Worm (Caenorhabditis elegans): ENCODE measurements around the gene ddl-1.

Gene ddl-1

DNA sequence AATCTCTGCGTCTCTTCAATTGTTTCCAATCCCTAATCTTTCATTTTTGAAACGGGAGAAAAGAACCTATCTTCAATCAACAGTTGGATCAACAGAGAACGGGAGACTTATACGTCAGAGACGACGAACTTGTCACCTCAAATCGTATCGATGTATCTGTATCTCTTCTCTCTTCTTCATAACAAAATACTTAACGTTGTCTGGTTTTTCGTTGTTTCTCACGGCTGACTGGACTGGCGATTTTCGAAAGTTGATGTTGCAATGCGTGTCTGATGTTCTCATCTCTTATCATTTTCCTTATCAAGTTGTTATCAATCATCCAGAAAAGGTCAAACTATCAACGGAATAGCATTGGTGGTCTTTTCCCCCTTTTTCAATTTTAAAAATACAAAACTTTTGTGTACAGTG, 42.6 kb downstream of the ddl-1 start (continued):
- TF ChIP-seq aly-2 (tag; optimal IDR thresholded peaks at IDR 0.05) (no peak), unc-39 (tag; optimal IDR thresholded peaks at IDR 0.05) (no peak), nhr-25 (tag; optimal IDR thresholded peaks at IDR 0.05) (peak; percentile 85), egl-5 (tag; optimal IDR thresholded peaks at IDR 0.05) (no peak), elt-2 (tag; optimal IDR thresholded peaks at IDR 0.05) (peak; percentile 89), nhr-77 (tag; optimal IDR thresholded peaks at IDR 0.05) (peak; percentile 22), elt-1 (tag; optimal IDR thresholded peaks at IDR 0.05) (peak; percentile 72), ceh-16 (tag; optimal IDR thresholded peaks at IDR 0.05) (no peak)

DNA sequence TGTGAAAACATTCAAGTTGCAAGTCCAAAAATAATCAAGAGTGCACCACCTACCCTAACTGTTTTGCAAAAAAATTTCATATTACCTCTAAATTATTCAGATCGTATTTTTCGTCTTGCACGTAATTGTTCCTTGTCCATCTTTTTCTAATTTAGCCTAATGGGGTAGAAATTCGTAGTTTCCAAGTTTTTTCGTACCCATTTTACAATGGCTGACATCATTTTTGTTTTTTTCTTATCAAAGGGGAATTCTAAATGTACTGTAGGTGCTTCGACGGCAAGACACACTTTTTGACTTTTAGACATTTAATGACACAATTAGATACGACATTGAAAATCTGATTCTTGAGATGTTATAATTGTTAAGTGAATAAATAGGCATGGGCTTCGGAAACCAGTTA, 43.7 kb downstream of the ddl-1 start:
- TF ChIP-seq ztf-11 (tag; optimal IDR thresholded peaks at IDR 0.05): no peak
- no peak for TF ChIP-seq nhr-28 (tag; optimal IDR thresholded peaks at IDR 0.05)
- no peak for TF ChIP-seq nhr-11 (tag; optimal IDR thresholded peaks at IDR 0.05)
- TF ChIP-seq skn-1 (tag; optimal IDR thresholded peaks at IDR 0.05): no peak
- no peak for TF ChIP-seq nhr-23 (tag; optimal IDR thresholded peaks at IDR 0.05)
- TF ChIP-seq tbx-2 (tag; optimal IDR thresholded peaks at IDR 0.05): no peak
- TF ChIP-seq nhr-25 (tag; optimal IDR thresholded peaks at IDR 0.05): no peak
- TF ChIP-seq zag-1 (tag; optimal IDR thresholded peaks at IDR 0.05): no peak
- TF ChIP-seq hmg-11 (tag; optimal IDR thresholded peaks at IDR 0.05): no peak
- no peak for TF ChIP-seq lin-15B (tag; optimal IDR thresholded peaks at IDR 0.05)
- no peak for TF ChIP-seq aly-2 (tag; optimal IDR thresholded peaks at IDR 0.05)
- no peak for TF ChIP-seq nfya-1 (tag; optimal IDR thresholded peaks at IDR 0.05; ENCODE audit: insufficient read depth)
- no peak for TF ChIP-seq nhr-76 (tag; optimal IDR thresholded peaks at IDR 0.05)
- no peak for TF ChIP-seq elt-2 (tag; optimal IDR thresholded peaks at IDR 0.05)
- no peak for TF ChIP-seq nhr-237 (tag; optimal IDR thresholded peaks at IDR 0.05)
- no peak for TF ChIP-seq ama-1 (optimal IDR thresholded peaks at IDR 0.05)

DNA sequence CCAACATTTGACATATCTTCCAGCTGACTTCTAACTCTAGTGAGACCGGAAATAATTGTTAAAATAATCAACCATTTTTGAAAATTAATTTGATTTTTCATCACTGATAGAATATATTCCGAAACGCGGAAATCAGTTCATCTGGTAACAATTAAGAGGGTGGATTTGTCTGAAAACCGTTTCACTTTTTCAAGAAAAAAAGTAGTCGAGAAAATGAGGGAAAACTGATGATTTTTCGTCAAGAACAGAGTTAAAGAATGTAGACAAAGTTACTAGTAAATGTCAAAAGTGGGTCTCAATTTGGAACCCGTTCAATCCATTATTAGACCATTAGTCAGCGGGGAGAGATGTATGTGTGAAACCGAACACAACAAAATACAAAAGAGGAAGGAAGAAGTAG, 45.0 kb downstream of the ddl-1 start, which contains the start of gene C17G10.6:
C17G10.6 (minus strand) TSS at position 101 of the 400 bp plus-strand sequence.
- TF ChIP-seq pqm-1 (tag; optimal IDR thresholded peaks at IDR 0.05): no peak
- no peak for TF ChIP-seq nhr-77 (tag; optimal IDR thresholded peaks at IDR 0.05)
- TF ChIP-seq ceh-82 (tag; optimal IDR thresholded peaks at IDR 0.05): no peak
- no peak for TF ChIP-seq skn-1 (tag; optimal IDR thresholded peaks at IDR 0.05)
- no peak for TF ChIP-seq unc-62 (GFP tag; optimal IDR thresholded peaks at IDR 0.05)
- no peak for TF ChIP-seq tbx-2 (tag; optimal IDR thresholded peaks at IDR 0.05)
- no peak for TF ChIP-seq nfya-1 (tag; optimal IDR thresholded peaks at IDR 0.05; ENCODE audit: insufficient read depth)
- TF ChIP-seq nhr-43 (tag; optimal IDR thresholded peaks at IDR 0.05; ENCODE audit: poor library complexity, severe bottlenecking): no peak
- TF ChIP-seq nhr-76 (tag; optimal IDR thresholded peaks at IDR 0.05): no peak
- no peak for TF ChIP-seq ama-1 (optimal IDR thresholded peaks at IDR 0.05)
- no peak for TF ChIP-seq fos-1 (tag; optimal IDR thresholded peaks at IDR 0.05)
- no peak for TF ChIP-seq egl-27 (tag; optimal IDR thresholded peaks at IDR 0.05)
- TF ChIP-seq ceh-9 (tag; optimal IDR thresholded peaks at IDR 0.05): no peak

- TF ChIP-seq lin-15B (tag; optimal IDR thresholded peaks at IDR 0.05) (peak; percentile 60), ceh-9 (tag; optimal IDR thresholded peaks at IDR 0.05) (no peak), nhr-237 (tag; optimal IDR thresholded peaks at IDR 0.05) (no peak), skn-1 (tag; optimal IDR thresholded peaks at IDR 0.05) (peak; percentile 9), nhr-25 (tag; optimal IDR thresholded peaks at IDR 0.05) (peak; percentile 82), ztf-11 (tag; optimal IDR thresholded peaks at IDR 0.05) (no peak), nhr-28 (tag; optimal IDR thresholded peaks at IDR 0.05) (peak; percentile 30), nhr-11 (tag; optimal IDR thresholded peaks at IDR 0.05) (no peak), nhr-67 (tag; optimal IDR thresholded peaks at IDR 0.05) (no peak), unc-39 (tag; optimal IDR thresholded peaks at IDR 0.05) (no peak), nfya-1 (tag; optimal IDR thresholded peaks at IDR 0.05; ENCODE audit: insufficient read depth) (peak; percentile 75), ztf-4 (tag; optimal IDR thresholded peaks at IDR 0.05) (no peak), mdl-1 (tag; optimal IDR thresholded peaks at IDR 0.05) (peak; percentile 34), lsy-12 (tag; optimal IDR thresholded peaks at IDR 0.05) (peak; percentile 61), sea-2 (GFP tag; optimal IDR thresholded peaks at IDR 0.05) (no peak), egl-5 (tag; optimal IDR thresholded peaks at IDR 0.05) (peak; percentile 54), tbx-2 (tag; optimal IDR thresholded peaks at IDR 0.05) (peak; percentile 33), mml-1 (tag; optimal IDR thresholded peaks at IDR 0.05) (no peak), snpc-4 (tag; optimal IDR thresholded peaks at IDR 0.05) (peak; percentile 99), fkh-10 (GFP tag; optimal IDR thresholded peaks at IDR 0.05) (no peak), pha-4 (tag; optimal IDR thresholded peaks at IDR 0.05) (peak; percentile 49), nhr-77 (tag; optimal IDR thresholded peaks at IDR 0.05) (peak; percentile 89), pqm-1 (tag; optimal IDR thresholded peaks at IDR 0.05) (peak; percentile 55), nhr-43 (tag; optimal IDR thresholded peaks at IDR 0.05; ENCODE audit: poor library complexity, severe bottlenecking) (peak; percentile 89), jun-1 (tag; optimal IDR thresholded peaks at IDR 0.05) (peak; percentile 29), R02D3.7 (tag; optimal IDR thresholded peaks at IDR 0.05) (peak; percentile 10), fkh-2 (tag; optimal IDR thresholded peaks at IDR 0.05) (no peak), elt-3 (tag; optimal IDR thresholded peaks at IDR 0.05) (peak in 1 of 3 experiments; percentile 30), fos-1 (tag; optimal IDR thresholded peaks at IDR 0.05) (no peak), elt-2 (tag; optimal IDR thresholded peaks at IDR 0.05) (peak; percentile 83), nhr-76 (tag; optimal IDR thresholded peaks at IDR 0.05) (no peak), unc-62 (GFP tag; optimal IDR thresholded peaks at IDR 0.05) (no peak), ZK546.5 (tag; optimal IDR thresholded peaks at IDR 0.05) (no peak), hmg-11 (tag; optimal IDR thresholded peaks at IDR 0.05) (peak; percentile 60), egl-27 (tag; optimal IDR thresholded peaks at IDR 0.05) (no peak), ceh-16 (tag; optimal IDR thresholded peaks at IDR 0.05) (no peak), aly-2 (tag; optimal IDR thresholded peaks at IDR 0.05) (no peak)
These were observed 48.7 kb downstream of the ddl-1 start, which contains the start of gene C17G10.10 for ce11 chrII:5599326-5600044. C17G10.10 (minus strand) TSS chrII:5599376.
